Fruit fly (Drosophila melanogaster) whole organism, wandering third instar larva: ENCODE data around the gene Ir10a.

Source experiments
- Abd-B ChIP-seq: fragments of >200 bp; optimal IDR thresholded peaks from 2 replicates; lab custom pipeline; 2017; ENCODE audit warnings: missing biosample characterization, missing genetic modification characterization
- CrebA ChIP-seq: fragments of 200-800 bp; sonication (Bioruptor generic); optimal IDR thresholded peaks from 2 replicates; lab custom pipeline; 2016; ENCODE audit warnings: missing biosample characterization, mild to moderate bottlenecking, missing genetic modification characterization, borderline replicate concordance
- Dfd ChIP-seq: fragments of >200 bp; optimal IDR thresholded peaks from 2 replicates; lab custom pipeline; 2017; ENCODE audit warnings: missing biosample characterization, missing genetic modification characterization
- Dif ChIP-seq: fragments of 200-275, 200-300 bp; sonication (Bioruptor generic); optimal IDR thresholded peaks from 2 replicates; lab custom pipeline; 2018; ENCODE audit warnings: missing biosample characterization, missing genetic modification characterization; ENCODE audit not compliant: partially characterized antibody
- GATAd ChIP-seq: sonication (Bioruptor generic); optimal IDR thresholded peaks from 2 replicates; lab custom pipeline; 2016; ENCODE audit warnings: missing biosample characterization, missing genetic modification characterization
- HLH106 ChIP-seq: fragments of 200-800 bp; optimal IDR thresholded peaks from 3 replicates; lab custom pipeline; 2019; ENCODE audit warnings: missing biosample characterization, mild to moderate bottlenecking, missing genetic modification characterization, moderate library complexity
- Hnf4 ChIP-seq: fragments of 200-800 bp; sonication (Bioruptor generic); optimal IDR thresholded peaks from 2 replicates; lab custom pipeline; 2016; ENCODE audit warnings: missing biosample characterization, mild to moderate bottlenecking, missing genetic modification characterization
- Hr83 ChIP-seq: fragments of 200-300 bp; sonication (Bioruptor generic); optimal IDR thresholded peaks from 2 replicates; lab custom pipeline; 2016; ENCODE audit warnings: missing biosample characterization, mild to moderate bottlenecking, missing genetic modification characterization, moderate library complexity; ENCODE audit not compliant: poor library complexity, severe bottlenecking
- Jra ChIP-seq: sonication (Bioruptor generic); optimal IDR thresholded peaks from 2 replicates; lab custom pipeline; 2016; ENCODE audit warnings: missing biosample characterization, missing genetic modification characterization
- OdsH ChIP-seq: fragments of 200-800 bp; sonication (Bioruptor generic); optimal IDR thresholded peaks from 2 replicates; lab custom pipeline; 2016; ENCODE audit warnings: missing biosample characterization, mild to moderate bottlenecking, missing genetic modification characterization
- Rel ChIP-seq, 2 experiments: fragments of 200-800 bp; sonication (Bioruptor generic) in 1 of 2; optimal IDR thresholded peaks; 2 replicates in 1 of 2; 3 replicates in 1 of 2; lab custom pipeline; 2016 to 2019; ENCODE audit warnings: mild to moderate bottlenecking in 2 of 2, missing biosample characterization in 2 of 2, missing genetic modification characterization in 2 of 2, moderate library complexity in 1 of 2
- Sp1 ChIP-seq: fragments of 200-800 bp; sonication (Bioruptor generic); optimal IDR thresholded peaks from 3 replicates; lab custom pipeline; 2019; ENCODE audit warnings: missing biosample characterization, mild to moderate bottlenecking, missing genetic modification characterization, moderate library complexity
- br ChIP-seq: fragments of 200-800 bp; sonication (Bioruptor generic); optimal IDR thresholded peaks from 2 replicates; lab custom pipeline; 2016; ENCODE audit warnings: missing biosample characterization, missing genetic modification characterization
- brk ChIP-seq: fragments of 200-800 bp; sonication (Bioruptor generic); optimal IDR thresholded peaks from 2 replicates; lab custom pipeline; 2016; ENCODE audit warnings: missing biosample characterization, mild to moderate bottlenecking, missing genetic modification characterization
- dl ChIP-seq, 2 experiments: fragments of 175-275, 200-275 bp in 1 of 2; fragments of 200-275 bp in 1 of 2; sonication (Bioruptor generic); optimal IDR thresholded peaks; lab custom pipeline; 2018; ENCODE audit warnings: mild to moderate bottlenecking in 2 of 2, missing biosample characterization in 2 of 2, missing genetic modification characterization in 2 of 2, moderate library complexity in 2 of 2; ENCODE audit not compliant: partially characterized antibody in 2 of 2, insufficient read depth in 1 of 2
- dmrt93B ChIP-seq: fragments of 200-800 bp; sonication (Bioruptor generic); optimal IDR thresholded peaks from 2 replicates; lab custom pipeline; 2018; ENCODE audit warnings: missing biosample characterization, mild to moderate bottlenecking, missing genetic modification characterization
- dsf ChIP-seq: sonication (Bioruptor generic); optimal IDR thresholded peaks from 2 replicates; lab custom pipeline; 2016; ENCODE audit warnings: missing biosample characterization, missing genetic modification characterization, borderline replicate concordance
- ey ChIP-seq: fragments of 200-800 bp; sonication (Bioruptor generic); optimal IDR thresholded peaks from 2 replicates; lab custom pipeline; 2016; ENCODE audit warnings: missing biosample characterization, missing genetic modification characterization
- foxo ChIP-seq, 2 experiments: fragments of 200-800 bp; sonication (Bioruptor generic); optimal IDR thresholded peaks; 2 replicates in 1 of 2; 3 replicates in 1 of 2; lab custom pipeline; 2016 to 2017; ENCODE audit warnings: missing biosample characterization in 2 of 2, missing genetic modification characterization in 2 of 2
- fru ChIP-seq: fragments of 200-800 bp; sonication (Bioruptor generic); optimal IDR thresholded peaks from 3 replicates; lab custom pipeline; 2016; ENCODE audit warnings: missing biosample characterization, mild to moderate bottlenecking, missing genetic modification characterization
- h ChIP-seq: fragments of 200-800 bp; sonication (Bioruptor generic); optimal IDR thresholded peaks from 3 replicates; lab custom pipeline; 2016; ENCODE audit warnings: missing biosample characterization, mild to moderate bottlenecking, missing genetic modification characterization
- jim ChIP-seq: fragments of 175-275, 200-325 bp; sonication (Bioruptor generic); optimal IDR thresholded peaks from 2 replicates; lab custom pipeline; 2016; ENCODE audit warnings: missing biosample characterization, mild to moderate bottlenecking, missing genetic modification characterization
- pan ChIP-seq: fragments of >200 bp; optimal IDR thresholded peaks from 2 replicates; lab custom pipeline; 2017
- psq ChIP-seq: fragments of 200-800 bp; sonication (Bioruptor generic); optimal IDR thresholded peaks from 3 replicates; lab custom pipeline; 2017; ENCODE audit warnings: missing biosample characterization, mild to moderate bottlenecking, missing genetic modification characterization, moderate library complexity
- rgr ChIP-seq: fragments of 200-800 bp; sonication (Bioruptor generic); optimal IDR thresholded peaks from 3 replicates; lab custom pipeline; 2016; ENCODE audit warnings: missing biosample characterization, mild to moderate bottlenecking, missing genetic modification characterization
- sage ChIP-seq: fragments of 200-800 bp; sonication (Bioruptor generic); optimal IDR thresholded peaks from 2 replicates; lab custom pipeline; 2016; ENCODE audit warnings: missing biosample characterization, mild to moderate bottlenecking, missing genetic modification characterization
- sv ChIP-seq: fragments of 200-800 bp; sonication (Bioruptor generic); optimal IDR thresholded peaks from 3 replicates; lab custom pipeline; 2016; ENCODE audit warnings: missing biosample characterization, missing genetic modification characterization
- tai ChIP-seq: sonication (Bioruptor generic); optimal IDR thresholded peaks from 2 replicates; lab custom pipeline; 2016; ENCODE audit warnings: missing biosample characterization, missing genetic modification characterization
- woc ChIP-seq: sonication (Bioruptor generic); optimal IDR thresholded peaks from 2 replicates; lab custom pipeline; 2016; ENCODE audit warnings: missing biosample characterization, mild to moderate bottlenecking, missing genetic modification characterization

The Ir10a gene

DNA sequence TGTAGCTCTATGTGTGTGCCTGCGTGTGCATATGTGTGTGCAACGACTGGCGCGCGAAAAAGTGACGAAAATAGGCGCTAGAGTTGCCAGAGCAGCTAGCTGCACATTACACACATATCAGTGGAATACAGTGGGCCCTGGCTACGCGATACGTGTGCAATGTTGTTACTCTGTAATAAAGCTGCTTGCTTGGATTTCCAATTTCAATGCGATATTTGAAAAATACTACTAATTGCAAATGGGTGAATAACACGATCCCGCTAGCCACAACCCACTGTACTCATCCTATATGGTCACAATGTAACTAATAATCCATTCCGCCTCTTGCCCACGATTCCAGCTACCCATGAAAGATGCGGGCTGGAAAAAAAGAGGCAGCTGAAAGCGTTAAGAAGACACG is 40.3 kb upstream of the Ir10a start (continued):
- peak; percentile 81 for TF ChIP-seq psq (GFP tag; lab: Kevin White, UChicago)
- TF ChIP-seq GATAd (GFP tag; lab: Kevin White, UChicago): peak; percentile 48
- peak; percentile 79 for TF ChIP-seq sv (GFP tag; lab: Kevin White, UChicago)
- peak; percentile 86 for TF ChIP-seq Sp1 (GFP tag; lab: Kevin White, UChicago)
- TF ChIP-seq brk (GFP tag; lab: Kevin White, UChicago): no peak
- no peak for TF ChIP-seq dsf (GFP tag; lab: Kevin White, UChicago)
- no peak for TF ChIP-seq CrebA (GFP tag; lab: Kevin White, UChicago)
- TF ChIP-seq foxo (GFP tag; optimal IDR thresholded peaks at IDR 0.05; lab: Kevin White, UChicago): peak; percentile 46 to 96
- peak; percentile 88 for TF ChIP-seq dmrt93B
- TF ChIP-seq tai: no peak

DNA sequence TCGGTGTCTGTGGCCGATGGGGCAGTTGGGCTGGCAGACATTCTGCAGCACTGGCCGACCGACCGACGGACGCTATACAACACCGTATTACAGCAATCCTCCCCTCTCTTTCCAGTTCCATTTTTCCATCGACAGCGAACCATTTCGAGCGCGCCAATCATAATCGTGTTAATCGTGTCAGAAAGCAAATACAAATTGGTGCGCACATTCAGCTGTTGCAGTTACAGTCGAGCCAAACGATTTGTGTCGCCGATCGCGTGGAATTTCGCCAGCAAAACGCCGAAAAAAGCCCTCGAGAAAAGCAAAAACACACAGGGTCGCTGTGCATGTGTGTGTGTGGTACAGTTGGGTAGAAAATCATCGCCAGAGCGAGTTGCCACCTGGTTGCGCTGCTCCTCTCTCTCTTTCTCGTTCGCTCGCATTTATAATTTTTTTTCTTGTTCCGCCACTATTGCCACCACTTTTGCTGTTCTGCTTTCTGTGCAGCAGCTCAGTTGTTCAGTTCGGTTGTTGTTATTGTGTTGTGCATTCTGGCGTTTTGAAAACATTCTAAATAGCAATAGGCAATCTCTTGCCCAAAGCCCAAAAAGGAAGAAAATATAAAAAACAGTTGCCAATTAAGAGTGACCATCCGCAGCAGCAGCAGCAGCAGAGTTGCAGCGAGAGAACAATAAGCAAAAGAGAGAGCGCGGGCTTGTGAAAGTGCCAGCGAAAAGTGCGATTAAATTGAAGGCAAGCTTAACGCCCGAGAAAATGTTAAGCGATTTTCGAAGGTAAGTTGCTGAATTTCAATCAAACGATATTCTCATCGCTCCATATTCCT is 39.7 kb upstream of the Ir10a start, which contains the start of gene CG1737:
Gene CG1737, plus strand, starts transcription at position 104 of the 823 bp plus-strand sequence.
- TF ChIP-seq psq (GFP tag; lab: Kevin White, UChicago) (peak; percentile 0), dsf (GFP tag; lab: Kevin White, UChicago) (no peak), dmrt93B (no peak), Jra (GFP tag; lab: Kevin White, UChicago) (peak; percentile 10), pan (lab: Kevin White, UChicago) (no peak), Sp1 (GFP tag; lab: Kevin White, UChicago) (peak; percentile 29), dl (GFP tag; optimal IDR thresholded peaks at IDR 0.05; lab: Kevin White, UChicago; ENCODE audit: insufficient read depth in 1 of 2, partially characterized antibody in 2 of 2) (no peak), rgr (GFP tag; lab: Kevin White, UChicago) (peak; percentile 53), CrebA (GFP tag; lab: Kevin White, UChicago) (no peak), Dif (GFP tag; lab: Kevin White, UChicago) (no peak), OdsH (GFP tag; lab: Kevin White, UChicago) (peak; percentile 38), fru (GFP tag; lab: Kevin White, UChicago) (peak; percentile 45), Hnf4 (GFP tag; lab: Kevin White, UChicago) (peak; percentile 50), sv (GFP tag; lab: Kevin White, UChicago) (no peak), Dfd (GFP tag; lab: Kevin White, UChicago) (no peak), Rel (GFP tag; optimal IDR thresholded peaks at IDR 0.05; lab: Kevin White, UChicago) (no peak), Rel (tag; optimal IDR thresholded peaks at IDR 0.05; lab: Kevin White, UChicago) (peak; percentile 60), ey (no peak), foxo (GFP tag; optimal IDR thresholded peaks at IDR 0.05; lab: Kevin White, UChicago) (peak in 1 of 2 experiments; percentile 54), HLH106 (tag; lab: Kevin White, UChicago) (peak; percentile 19), jim (GFP tag; lab: Kevin White, UChicago) (peak; percentile 48), h (GFP tag; lab: Kevin White, UChicago) (peak; percentile 58), Hr83 (GFP tag; lab: Kevin White, UChicago) (peak; percentile 56)

DNA sequence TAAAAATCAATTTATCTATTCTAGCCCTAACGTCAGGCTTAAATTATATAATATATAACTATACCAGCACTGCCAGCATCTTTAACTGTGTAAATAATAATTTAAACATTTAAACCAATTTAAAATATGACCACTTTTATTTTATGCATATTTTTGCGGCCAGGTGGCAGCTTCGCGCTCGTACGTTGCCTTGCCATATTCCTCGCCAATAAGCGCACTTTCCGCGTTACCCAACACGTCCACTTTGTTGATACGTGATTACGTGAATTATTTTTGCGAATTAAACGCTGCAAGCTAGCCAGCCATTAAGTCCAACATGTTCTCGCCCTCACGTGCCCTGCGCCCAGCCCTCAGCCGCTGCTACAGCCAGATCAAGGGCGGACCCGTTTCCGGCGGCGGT is 38.8 kb upstream of the Ir10a start, which contains the start of gene NdufV3:
Gene NdufV3, plus strand, starts transcription at position 219 of the 400 bp plus-strand sequence.
- no peak for TF ChIP-seq dmrt93B
- peak; percentile 17 for TF ChIP-seq sage (GFP tag; lab: Kevin White, UChicago)
- no peak for TF ChIP-seq Sp1 (GFP tag; lab: Kevin White, UChicago)
- TF ChIP-seq ey: peak; percentile 6
- TF ChIP-seq foxo (GFP tag; optimal IDR thresholded peaks at IDR 0.05; lab: Kevin White, UChicago): peak in 1 of 2 experiments; percentile 37
- peak; percentile 49 for TF ChIP-seq Hnf4 (GFP tag; lab: Kevin White, UChicago)
- TF ChIP-seq br (GFP tag; lab: Kevin White, UChicago): peak; percentile 6
- peak; percentile 12 for TF ChIP-seq rgr (GFP tag; lab: Kevin White, UChicago)
- TF ChIP-seq sv (GFP tag; lab: Kevin White, UChicago): no peak
- peak; percentile 26 for TF ChIP-seq HLH106 (tag; lab: Kevin White, UChicago)
- TF ChIP-seq h (GFP tag; lab: Kevin White, UChicago): peak; percentile 10
- TF ChIP-seq brk (GFP tag; lab: Kevin White, UChicago): no peak

- TF ChIP-seq Hr83 (GFP tag; lab: Kevin White, UChicago) (no peak), foxo (GFP tag; optimal IDR thresholded peaks at IDR 0.05; lab: Kevin White, UChicago) (peak in 1 of 2 experiments; percentile 9), HLH106 (tag; lab: Kevin White, UChicago) (peak; percentile 37), rgr (GFP tag; lab: Kevin White, UChicago) (peak; percentile 8), dsf (GFP tag; lab: Kevin White, UChicago) (no peak), woc (GFP tag; lab: Kevin White, UChicago) (peak; percentile 63), Sp1 (GFP tag; lab: Kevin White, UChicago) (peak; percentile 31), Abd-B (no peak)
These were observed 37.8 kb upstream of the Ir10a start, which contains the start of gene CG1738 for dm6 chrX:11348829-11349228. Gene CG1738 (plus strand): TSS chrX:11349049.
